Worm (Caenorhabditis elegans) whole organism, L4 larva: ENCODE data around the gene R03G8.6.

ENCODE experiments used
- F49E8.2 ChIP-seq: sonication (generic microtip); optimal IDR thresholded peaks from 2 replicates; lab custom pipeline; 2016; ENCODE audit warnings: missing compliant biosample characterization, mild to moderate bottlenecking, missing genetic modification characterization, borderline replicate concordance
- T26A8.4 ChIP-seq: fragments of 200-800 bp; sonication (Bioruptor generic); IDR thresholded peaks from 2 replicates; pipeline ENCODE4 v1.3.6; 2022; ENCODE audit warnings: missing genetic modification characterization, missing compliant biosample characterization
- ZK546.5 ChIP-seq, 2 experiments: sonication (generic microtip); optimal IDR thresholded peaks; 2 replicates each; lab custom pipeline; 2017; ENCODE audit warnings: missing biosample characterization in 2 of 2, missing genetic modification characterization in 2 of 2
- aha-1 ChIP-seq: fragments of 150-350 bp; peaks from one replicate; lab custom pipeline; 2014; ENCODE audit warnings: missing biosample characterization, missing genetic modification characterization
- ceh-20 ChIP-seq: fragments of 200-800 bp; sonication (Bioruptor generic); IDR thresholded peaks from 2 replicates; pipeline ENCODE4 v1.3.6; 2022; ENCODE audit warnings: missing genetic modification reagents, missing genetic modification characterization, missing compliant biosample characterization
- ceh-28 ChIP-seq: fragments of 150-350 bp; optimal IDR thresholded peaks from 2 replicates; lab custom pipeline; 2014; ENCODE audit warnings: missing biosample characterization, missing genetic modification reagents, missing genetic modification characterization
- ceh-44 ChIP-seq: fragments of 200-800 bp; sonication (Bioruptor generic); IDR thresholded peaks from 2 replicates; pipeline ENCODE4 v1.3.6; 2022; ENCODE audit warnings: missing genetic modification reagents, missing genetic modification characterization, missing compliant biosample characterization
- ceh-62 ChIP-seq: sonication (generic microtip); optimal IDR thresholded peaks from 2 replicates; lab custom pipeline; 2017; ENCODE audit warnings: missing biosample characterization, missing genetic modification characterization
- ces-1 ChIP-seq: fragments of 150-350 bp; sonication (generic microtip); optimal IDR thresholded peaks from 4 replicates; lab custom pipeline; 2014; ENCODE audit warnings: missing biosample characterization, missing genetic modification reagents, missing genetic modification characterization
- daf-16 ChIP-seq, 3 experiments: sonication (generic microtip); optimal IDR thresholded peaks; 2 replicates each; lab custom pipeline; 2016 to 2017; ENCODE audit warnings: missing genetic modification characterization in 3 of 3, missing genetic modification reagents in 3 of 3, mild to moderate bottlenecking in 2 of 3, missing compliant biosample characterization in 2 of 3, missing biosample characterization in 1 of 3, moderate library complexity in 1 of 3
- dmd-6 ChIP-seq: fragments of 200-800 bp; sonication (Bioruptor generic); IDR thresholded peaks from 2 replicates; pipeline ENCODE4 v1.3.6; 2022; ENCODE audit warnings: missing genetic modification reagents, missing genetic modification characterization, missing compliant biosample characterization
- dve-1 ChIP-seq: sonication (generic microtip); optimal IDR thresholded peaks from 2 replicates; lab custom pipeline; 2017; ENCODE audit warnings: antibody characterized with exemption, mild to moderate bottlenecking, missing genetic modification characterization, missing compliant biosample characterization; ENCODE audit not compliant: insufficient read depth
- fos-1 ChIP-seq: fragments of 150-350 bp; optimal IDR thresholded peaks from 2 replicates; lab custom pipeline; 2014; ENCODE audit warnings: missing biosample characterization, missing genetic modification characterization
- hif-1 ChIP-seq, 2 experiments: sonication (generic microtip); optimal IDR thresholded peaks; 2 replicates each; lab custom pipeline; 2016 to 2017; ENCODE audit warnings: missing compliant biosample characterization in 2 of 2, missing genetic modification characterization in 2 of 2, missing genetic modification reagents in 2 of 2, missing genotype in 2 of 2, mild to moderate bottlenecking in 1 of 2
- hlh-11 ChIP-seq: fragments of 200-800 bp; sonication (Bioruptor generic); optimal IDR thresholded peaks from 2 replicates; lab custom pipeline; 2018; ENCODE audit warnings: mild to moderate bottlenecking, missing genetic modification characterization, missing compliant biosample characterization
- hlh-30 ChIP-seq: sonication (generic microtip); optimal IDR thresholded peaks from 2 replicates; lab custom pipeline; 2017; ENCODE audit warnings: antibody characterized with exemption, mild to moderate bottlenecking, missing genetic modification characterization, missing compliant biosample characterization; ENCODE audit not compliant: insufficient read depth
- lin-1 ChIP-seq: fragments of 200-800 bp; sonication (Bioruptor generic); IDR thresholded peaks from 2 replicates; pipeline ENCODE4 v1.3.6; 2022; ENCODE audit warnings: missing genetic modification reagents, missing genetic modification characterization, missing compliant biosample characterization
- lin-29 ChIP-seq: fragments of 200-800 bp; sonication (Bioruptor generic); IDR thresholded peaks from 2 replicates; pipeline ENCODE4 v1.3.6; 2022; ENCODE audit warnings: missing genetic modification reagents, missing genetic modification characterization, missing compliant biosample characterization
- lsy-2 ChIP-seq, 2 experiments: fragments of 150-350 bp in 1 of 2; sonication (generic microtip) in 1 of 2; optimal IDR thresholded peaks; 2 replicates each; lab custom pipeline; 2014 to 2017; ENCODE audit warnings: missing biosample characterization in 2 of 2, missing genetic modification characterization in 2 of 2
- mdl-1 ChIP-seq, 2 experiments: fragments of 150-350 bp in 1 of 2; sonication (generic microtip) in 1 of 2; optimal IDR thresholded peaks; 2 replicates each; lab custom pipeline; 2014 to 2017; ENCODE audit warnings: missing biosample characterization in 2 of 2, missing genetic modification characterization in 2 of 2
- mdt-29 ChIP-seq: fragments of 200-800 bp; sonication (Bioruptor generic); IDR thresholded peaks from 2 replicates; pipeline ENCODE4 v1.3.6; 2022; ENCODE audit warnings: missing genetic modification reagents, missing genetic modification characterization, missing compliant biosample characterization
- mes-2 ChIP-seq: sonication (generic microtip); optimal IDR thresholded peaks from 2 replicates; lab custom pipeline; 2016; ENCODE audit warnings: missing genotype, mild to moderate bottlenecking, missing genetic modification characterization, missing compliant biosample characterization; ENCODE audit not compliant: poor library complexity, severe bottlenecking
- mxl-3 ChIP-seq: fragments of 200-800 bp; sonication (Bioruptor generic); optimal IDR thresholded peaks from 2 replicates; lab custom pipeline; 2018; ENCODE audit warnings: mild to moderate bottlenecking, missing genetic modification characterization, missing compliant biosample characterization
- nhr-10 ChIP-seq: fragments of 150-350 bp; optimal IDR thresholded peaks from 2 replicates; lab custom pipeline; 2014; ENCODE audit warnings: missing biosample characterization, missing genetic modification characterization
- nhr-102 ChIP-seq: sonication (generic microtip); optimal IDR thresholded peaks from 2 replicates; lab custom pipeline; 2016; ENCODE audit warnings: mild to moderate bottlenecking, missing genetic modification characterization, moderate library complexity, missing compliant biosample characterization
- nhr-11 ChIP-seq: fragments of 150-350 bp; optimal IDR thresholded peaks from 2 replicates; lab custom pipeline; 2014; ENCODE audit warnings: missing biosample characterization, missing genetic modification characterization
- nhr-111 ChIP-seq: fragments of 200-800 bp; sonication (Bioruptor generic); optimal IDR thresholded peaks from 2 replicates; lab custom pipeline; 2018; ENCODE audit warnings: mild to moderate bottlenecking, missing genetic modification characterization, missing compliant biosample characterization
- nhr-28 ChIP-seq: fragments of 150-350 bp; optimal IDR thresholded peaks from 2 replicates; lab custom pipeline; 2014; ENCODE audit warnings: missing biosample characterization, missing genetic modification characterization
- nhr-48 ChIP-seq: sonication (generic microtip); optimal IDR thresholded peaks from 2 replicates; lab custom pipeline; 2016; ENCODE audit warnings: mild to moderate bottlenecking, missing genetic modification characterization, missing compliant biosample characterization
- php-3 ChIP-seq: fragments of 200-800 bp; sonication (Bioruptor generic); IDR thresholded peaks from 2 replicates; pipeline ENCODE4 v1.3.6; 2022; ENCODE audit warnings: missing genetic modification reagents, missing genetic modification characterization, missing compliant biosample characterization
- pqm-1 ChIP-seq: sonication (generic microtip); optimal IDR thresholded peaks from 2 replicates; lab custom pipeline; 2017; ENCODE audit warnings: missing biosample characterization, missing genetic modification characterization
- snpc-1.2 ChIP-seq: fragments of 200-800 bp; sonication (Bioruptor generic); IDR thresholded peaks from 2 replicates; pipeline ENCODE4 v1.3.6; 2022; ENCODE audit warnings: missing genetic modification reagents, missing genetic modification characterization, missing compliant biosample characterization
- snpc-4 ChIP-seq: fragments of 150-350 bp; optimal IDR thresholded peaks from 2 replicates; lab custom pipeline; 2014; ENCODE audit warnings: missing biosample characterization, missing genetic modification characterization
- spr-3 ChIP-seq: fragments of 200-800 bp; sonication (Bioruptor generic); optimal IDR thresholded peaks from 2 replicates; lab custom pipeline; 2018; ENCODE audit warnings: mild to moderate bottlenecking, missing genetic modification characterization, missing compliant biosample characterization
- tra-1 ChIP-seq: fragments of 200-800 bp; sonication (Bioruptor generic); IDR thresholded peaks from 2 replicates; pipeline ENCODE4 v1.3.6; 2022; ENCODE audit warnings: missing genetic modification reagents, missing genetic modification characterization, missing compliant biosample characterization
- unc-62 ChIP-seq, 3 experiments: fragments of 150-350 bp in 1 of 3; sonication (generic microtip); optimal IDR thresholded peaks in 2 of 3; peaks in 1 of 3; 1 replicate in 1 of 3; 2 replicates in 2 of 3; lab custom pipeline; 2014 to 2017; ENCODE audit warnings: missing biosample characterization in 3 of 3, missing genetic modification characterization in 3 of 3, missing genetic modification reagents in 3 of 3, missing genotype in 1 of 3
- vab-7 ChIP-seq: fragments of 200-800 bp; sonication (Bioruptor generic); IDR thresholded peaks from 2 replicates; pipeline ENCODE4 v1.3.6; 2022; ENCODE audit warnings: missing genetic modification reagents, missing genetic modification characterization, missing compliant biosample characterization
- zfp-3 ChIP-seq: fragments of 200-800 bp; sonication (Bioruptor generic); conservative IDR thresholded peaks from 2 replicates; pipeline ENCODE4 v1.3.6; 2022; ENCODE audit warnings: missing genetic modification reagents, missing genetic modification characterization, missing compliant biosample characterization

The R03G8.6 gene

DNA sequence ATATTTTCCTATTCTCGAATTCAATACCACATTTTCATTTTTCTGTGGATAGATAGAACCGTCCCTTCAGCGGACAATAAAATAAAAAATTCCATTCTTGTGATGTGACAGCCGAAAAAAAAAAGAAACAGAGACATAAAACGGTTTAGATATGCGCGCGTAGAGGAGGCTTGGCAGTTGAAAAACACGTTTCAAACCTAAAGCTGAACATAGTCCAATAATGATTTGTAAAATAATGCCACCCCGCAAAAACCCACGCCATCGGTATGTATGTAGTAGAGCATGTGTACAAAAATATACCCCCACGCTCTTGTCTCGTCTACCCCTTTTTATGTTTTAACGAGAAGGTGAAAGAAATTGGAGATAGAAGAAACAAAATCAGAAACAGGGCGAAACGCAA lies 8.4 kb upstream of the R03G8.6 start (continued):
- TF ChIP-seq lin-1, result no peak
- TF ChIP-seq ceh-44 (GFP tag; lab: Robert Waterston, UW), result no peak
- TF ChIP-seq fos-1 (tag; lab: Kevin White, UChicago), result no peak
- no peak for TF ChIP-seq nhr-111 (GFP tag; lab: Kevin White, UChicago)
- TF ChIP-seq mxl-3 (GFP tag; lab: Kevin White, UChicago), result peak; percentile 23
- no peak for TF ChIP-seq mdl-1 (tag; optimal IDR thresholded peaks at IDR 0.05; lab: Kevin White, UChicago)
- no peak for TF ChIP-seq pqm-1 (tag; lab: Kevin White, UChicago)
- TF ChIP-seq T26A8.4 (GFP tag; lab: Robert Waterston, UW), result no peak
- no peak for TF ChIP-seq snpc-4 (tag; lab: Kevin White, UChicago)
- no peak for TF ChIP-seq nhr-48 (tag; lab: Kevin White, UChicago)
- TF ChIP-seq snpc-1.2 (GFP tag; lab: Robert Waterston, UW), result no peak
- TF ChIP-seq hlh-30 (tag; lab: Kevin White, UChicago), result peak; percentile 26
- TF ChIP-seq ceh-28 (tag; lab: Kevin White, UChicago), result no peak
- TF ChIP-seq spr-3 (GFP tag; lab: Kevin White, UChicago), result no peak
- no peak for TF ChIP-seq ceh-62 (tag; lab: Kevin White, UChicago)

DNA sequence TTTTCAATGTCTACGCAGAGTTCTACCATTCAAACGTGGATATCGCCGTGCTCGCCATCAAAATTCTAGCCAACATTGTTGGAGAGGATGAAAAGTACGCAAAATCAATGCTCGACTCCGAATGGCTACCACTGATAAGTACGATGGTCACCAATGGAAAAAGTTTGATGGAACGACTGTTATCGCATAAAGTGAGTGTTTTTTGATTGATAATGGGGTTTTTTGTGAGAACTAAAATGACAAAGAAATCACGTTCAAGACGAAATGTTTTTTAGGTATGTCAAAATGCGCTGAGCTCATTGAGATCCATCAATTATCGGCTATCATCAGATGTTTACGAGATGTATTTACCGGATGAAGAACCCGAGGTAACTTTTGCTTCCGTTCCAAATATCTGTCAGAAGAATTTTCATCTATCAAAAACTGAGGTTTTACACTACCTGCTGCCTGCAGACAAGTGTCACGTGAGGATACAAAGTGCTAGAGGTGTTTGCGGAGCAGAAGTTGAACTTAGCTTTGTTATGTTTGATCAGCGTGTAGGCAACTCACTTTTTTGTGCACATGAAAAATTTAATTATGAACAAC lies 6.0 kb upstream of the R03G8.6 start:
- no peak for TF ChIP-seq ces-1 (GFP tag; lab: Kevin White, UChicago)
- TF ChIP-seq zfp-3, result no peak
- TF ChIP-seq lsy-2 (tag; optimal IDR thresholded peaks at IDR 0.05; lab: Kevin White, UChicago), result peak in 1 of 2 experiments; percentile 23
- TF ChIP-seq nhr-28 (tag; lab: Kevin White, UChicago), result peak; percentile 59
- TF ChIP-seq hlh-11 (tag; lab: Kevin White, UChicago), result peak; percentile 70
- TF ChIP-seq unc-62 (GFP tag; optimal IDR thresholded peaks at IDR 0.05 in 1 of 2; lab: Kevin White, UChicago), result peak in 1 of 2 experiments; percentile 57
- no peak for TF ChIP-seq unc-62 (tag; optimal IDR thresholded peaks at IDR 0.05; lab: Kevin White, UChicago)
- no peak for TF ChIP-seq F49E8.2
- peak; percentile 43 for TF ChIP-seq nhr-10
- TF ChIP-seq dve-1, result peak; percentile 37
- no peak; the same call in 1 of the 2 replicates for TF ChIP-seq T26A8.4 (GFP tag; lab: Robert Waterston, UW)
- TF ChIP-seq daf-16 (GFP tag; optimal IDR thresholded peaks at IDR 0.05; lab: Kevin White, UChicago), result peak in 1 of 2 experiments; percentile 90
- TF ChIP-seq daf-16 (tag; optimal IDR thresholded peaks at IDR 0.05; lab: Kevin White, UChicago), result peak; percentile 49
- TF ChIP-seq ZK546.5 (tag; optimal IDR thresholded peaks at IDR 0.05; lab: Kevin White, UChicago), result no peak
- peak; percentile 49 for TF ChIP-seq nhr-11 (tag; lab: Kevin White, UChicago)
- peak in 1 of 2 experiments; percentile 76 for TF ChIP-seq hif-1 (tag; optimal IDR thresholded peaks at IDR 0.05; lab: Kevin White, UChicago)
- TF ChIP-seq dmd-6 (GFP tag; lab: Robert Waterston, UW), result peak; percentile 34
- TF ChIP-seq nhr-48 (tag; lab: Kevin White, UChicago), result peak; percentile 11
- no peak for TF ChIP-seq vab-7
- TF ChIP-seq mes-2, result peak; percentile 1
- peak; percentile 68 for TF ChIP-seq pqm-1 (tag; lab: Kevin White, UChicago)
- TF ChIP-seq ceh-20 (GFP tag; lab: Robert Waterston, UW), result 0 out of 2 replicates have a peak, but pooled peaks have one; percentile 45
- peak; percentile 75 for TF ChIP-seq aha-1
- peak; percentile 25; the same call in 1 of the 2 replicates for TF ChIP-seq php-3 (GFP tag; lab: Robert Waterston, UW)
- peak; percentile 31; the same call in 1 of the 2 replicates for TF ChIP-seq tra-1
- TF ChIP-seq mdt-29, result 0 out of 2 replicates have a peak, but pooled peaks have one; percentile 43
- TF ChIP-seq hlh-30 (tag; lab: Kevin White, UChicago), result peak; percentile 72
- peak; percentile 3 for TF ChIP-seq nhr-102
- no peak for TF ChIP-seq lin-29 (GFP tag; lab: Robert Waterston, UW)
- TF ChIP-seq mdl-1 (tag; optimal IDR thresholded peaks at IDR 0.05; lab: Kevin White, UChicago), result peak in 1 of 2 experiments; percentile 42
